Worm (Caenorhabditis elegans) whole organism, early embryonic: Measurements from ENCODE around the gene ttc-7.

Experiments
- B0310.2 ChIP-seq: sonication (generic microtip); optimal IDR thresholded peaks from 2 replicates; lab custom pipeline; 2016; ENCODE audit warnings: mild to moderate bottlenecking, missing genetic modification characterization, missing compliant biosample characterization
- F13C5.2 ChIP-seq: sonication (generic microtip); optimal IDR thresholded peaks from 2 replicates; lab custom pipeline; 2017; ENCODE audit warnings: mild to moderate bottlenecking, missing genetic modification characterization, inconsistent platforms, missing compliant biosample characterization
- aly-1 ChIP-seq: sonication (generic microtip); optimal IDR thresholded peaks from 2 replicates; lab custom pipeline; 2016; ENCODE audit warnings: missing genetic modification characterization, missing compliant biosample characterization
- ama-1 ChIP-seq: fragments of 150-350 bp; optimal IDR thresholded peaks from 2 replicates; lab custom pipeline; 2014
- ceh-13 ChIP-seq: fragments of 200-800 bp; sonication (Bioruptor generic); optimal IDR thresholded peaks from 2 replicates; lab custom pipeline; 2018; ENCODE audit warnings: mild to moderate bottlenecking, missing genetic modification characterization, missing compliant biosample characterization
- ceh-36 ChIP-seq: sonication (generic microtip); optimal IDR thresholded peaks from 2 replicates; lab custom pipeline; 2016; ENCODE audit warnings: missing genetic modification characterization, inconsistent platforms, missing compliant biosample characterization
- ets-7 ChIP-seq: sonication (generic microtip); optimal IDR thresholded peaks from 2 replicates; lab custom pipeline; 2016; ENCODE audit warnings: missing genotype, missing genetic modification characterization, missing compliant biosample characterization
- flt-1 ChIP-seq: fragments of 200-800 bp; sonication (Bioruptor generic); IDR thresholded peaks from 2 replicates; pipeline ENCODE4 v1.3.6; 2022; ENCODE audit warnings: missing genetic modification characterization, missing compliant biosample characterization
- hmbx-1 ChIP-seq: sonication (generic microtip); optimal IDR thresholded peaks from 2 replicates; lab custom pipeline; 2016; ENCODE audit warnings: mild to moderate bottlenecking, missing genetic modification characterization, missing compliant biosample characterization
- hmg-4 ChIP-seq: fragments of 200-800 bp; sonication (Bioruptor generic); optimal IDR thresholded peaks from 2 replicates; lab custom pipeline; 2018; ENCODE audit warnings: mild to moderate bottlenecking, missing genetic modification characterization, missing compliant biosample characterization
- hnd-1 ChIP-seq: sonication (generic microtip); optimal IDR thresholded peaks from 2 replicates; lab custom pipeline; 2016; ENCODE audit warnings: missing genetic modification characterization, missing compliant biosample characterization
- pes-1 ChIP-seq: fragments of 200-800 bp; sonication (Bioruptor generic); IDR thresholded peaks from 2 replicates; pipeline ENCODE4 v1.3.6; 2022; ENCODE audit warnings: missing genetic modification reagents, missing genetic modification characterization, missing compliant biosample characterization
- scrt-1 ChIP-seq: fragments of 200-800 bp; sonication (Bioruptor generic); IDR thresholded peaks from 2 replicates; pipeline ENCODE4 v1.3.6; 2022; ENCODE audit warnings: missing genetic modification characterization, missing compliant biosample characterization
- sea-1 ChIP-seq: fragments of 200-800 bp; sonication (Bioruptor generic); conservative IDR thresholded peaks from 2 replicates; pipeline ENCODE4 v1.3.6; 2022; ENCODE audit warnings: missing genetic modification characterization, missing compliant biosample characterization
- tbx-11 ChIP-seq: fragments of 200-800 bp; sonication (Bioruptor generic); IDR thresholded peaks from 2 replicates; pipeline ENCODE4 v1.3.6; 2022; ENCODE audit warnings: missing genetic modification characterization, missing compliant biosample characterization
- tbx-37 ChIP-seq: fragments of 200-800 bp; sonication (Bioruptor generic); conservative IDR thresholded peaks from 2 replicates; pipeline ENCODE4 v1.3.6; 2022; ENCODE audit warnings: missing genetic modification reagents, missing genetic modification characterization, missing compliant biosample characterization
- tra-4 ChIP-seq: sonication (generic microtip); optimal IDR thresholded peaks from 2 replicates; lab custom pipeline; 2017; ENCODE audit warnings: missing genetic modification characterization, missing compliant biosample characterization

Gene ttc-7

ce11 chrIII:1832453-1832852 lies 27.8 kb upstream of the ttc-7 start:
- no peak for TF ChIP-seq ceh-13 (GFP tag; lab: Kevin White, UChicago)
- TF ChIP-seq scrt-1 (GFP tag; lab: Robert Waterston, UW): no peak
- TF ChIP-seq tra-4 (tag; lab: Kevin White, UChicago): no peak
- no peak for TF ChIP-seq ama-1 (lab: Kevin White, UChicago)
- TF ChIP-seq tbx-11: no peak
- no peak for TF ChIP-seq hnd-1 (tag; lab: Kevin White, UChicago)
- TF ChIP-seq hmg-4 (GFP tag; lab: Kevin White, UChicago): no peak
- no peak for TF ChIP-seq F13C5.2 (tag; lab: Kevin White, UChicago)
- TF ChIP-seq flt-1 (GFP tag; lab: Robert Waterston, UW): no peak
- TF ChIP-seq B0310.2 (tag; lab: Kevin White, UChicago): no peak
- no peak for TF ChIP-seq pes-1 (GFP tag; lab: Robert Waterston, UW)
- no peak for TF ChIP-seq tbx-37
- TF ChIP-seq ceh-36: no peak
- no peak for TF ChIP-seq sea-1 (GFP tag; lab: Robert Waterston, UW)
- TF ChIP-seq ets-7: no peak
- TF ChIP-seq aly-1 (tag; lab: Kevin White, UChicago): no peak
- TF ChIP-seq hmbx-1: no peak

ce11 chrIII:1833984-1834563 lies 26.2 kb upstream of the ttc-7 start, which contains the start of gene rexd-1:
rexd-1 (plus strand) TSS chrIII:1834513.
- TF ChIP-seq aly-1 (tag; lab: Kevin White, UChicago) (no peak), hnd-1 (tag; lab: Kevin White, UChicago) (no peak), tra-4 (tag; lab: Kevin White, UChicago) (no peak), F13C5.2 (tag; lab: Kevin White, UChicago) (no peak), scrt-1 (GFP tag; lab: Robert Waterston, UW) (no peak), pes-1 (GFP tag; lab: Robert Waterston, UW) (no peak), ceh-36 (no peak), hmg-4 (GFP tag; lab: Kevin White, UChicago) (no peak), sea-1 (GFP tag; lab: Robert Waterston, UW) (no peak), tbx-11 (no peak), ama-1 (lab: Kevin White, UChicago) (no peak), ceh-13 (GFP tag; lab: Kevin White, UChicago) (no peak), B0310.2 (tag; lab: Kevin White, UChicago) (no peak), ets-7 (no peak), tbx-37 (no peak), flt-1 (GFP tag; lab: Robert Waterston, UW) (no peak)

ce11 chrIII:1848747-1849146 lies 11.5 kb upstream of the ttc-7 start, which contains the start of gene pqn-82:
pqn-82 (plus strand) TSS chrIII:1849047.
- TF ChIP-seq flt-1 (GFP tag; lab: Robert Waterston, UW) (no peak), hmg-4 (GFP tag; lab: Kevin White, UChicago) (no peak), sea-1 (GFP tag; lab: Robert Waterston, UW) (no peak), ama-1 (lab: Kevin White, UChicago) (no peak), tbx-37 (no peak), ceh-13 (GFP tag; lab: Kevin White, UChicago) (no peak), pes-1 (GFP tag; lab: Robert Waterston, UW) (no peak), ets-7 (no peak), tbx-11 (no peak), F13C5.2 (tag; lab: Kevin White, UChicago) (no peak), tra-4 (tag; lab: Kevin White, UChicago) (no peak), ceh-36 (no peak), scrt-1 (GFP tag; lab: Robert Waterston, UW) (no peak), hnd-1 (tag; lab: Kevin White, UChicago) (no peak), aly-1 (tag; lab: Kevin White, UChicago) (no peak), hmbx-1 (no peak), B0310.2 (tag; lab: Kevin White, UChicago) (no peak)

ce11 chrIII:1852126-1852717 lies 8.0 kb upstream of the ttc-7 start:
- TF ChIP-seq ceh-36: no peak
- TF ChIP-seq hnd-1 (tag; lab: Kevin White, UChicago): no peak
- TF ChIP-seq ceh-13 (GFP tag; lab: Kevin White, UChicago): no peak
- TF ChIP-seq pes-1 (GFP tag; lab: Robert Waterston, UW): no peak
- no peak for TF ChIP-seq hmg-4 (GFP tag; lab: Kevin White, UChicago)
- no peak for TF ChIP-seq sea-1 (GFP tag; lab: Robert Waterston, UW)
- no peak for TF ChIP-seq aly-1 (tag; lab: Kevin White, UChicago)
- TF ChIP-seq F13C5.2 (tag; lab: Kevin White, UChicago): no peak
- no peak for TF ChIP-seq flt-1 (GFP tag; lab: Robert Waterston, UW)
- no peak for TF ChIP-seq tra-4 (tag; lab: Kevin White, UChicago)
- no peak for TF ChIP-seq tbx-37
- TF ChIP-seq hmbx-1: no peak
- no peak for TF ChIP-seq ets-7
- TF ChIP-seq B0310.2 (tag; lab: Kevin White, UChicago): no peak

ce11 chrIII:1853944-1854343 lies 6.3 kb upstream of the ttc-7 start:
- no peak for TF ChIP-seq tbx-37

- no peak for TF ChIP-seq aly-1 (tag; lab: Kevin White, UChicago)
- TF ChIP-seq tbx-11: no peak
- TF ChIP-seq hmbx-1: no peak
- TF ChIP-seq tbx-37: no peak
- no peak for TF ChIP-seq ama-1 (lab: Kevin White, UChicago)
- no peak for TF ChIP-seq ets-7
- no peak for TF ChIP-seq hmg-4 (GFP tag; lab: Kevin White, UChicago)
- TF ChIP-seq B0310.2 (tag; lab: Kevin White, UChicago): no peak
- TF ChIP-seq tra-4 (tag; lab: Kevin White, UChicago): no peak
Measured at ce11 chrIII:1855092-1855491, 5.1 kb upstream of the ttc-7 start, which contains the start of gene hlh-33. hlh-33 (plus strand) TSS chrIII:1855392.

ce11 chrIII:1856175-1856574 lies 4.1 kb upstream of the ttc-7 start:
- no peak for TF ChIP-seq ceh-13 (GFP tag; lab: Kevin White, UChicago)
- TF ChIP-seq tbx-37: no peak
- peak; percentile 83 for TF ChIP-seq ceh-36
- no peak for TF ChIP-seq ama-1 (lab: Kevin White, UChicago)
- TF ChIP-seq scrt-1 (GFP tag; lab: Robert Waterston, UW): no peak
- TF ChIP-seq pes-1 (GFP tag; lab: Robert Waterston, UW): no peak
